Worm (Caenorhabditis elegans) whole organism, L3 larva: ENCODE data around the gene Y75B8A.34.
A peak's percentile ranks its signal among the peaks of the same experiment; 100 is the strongest.

Experiments used
- R02D3.7 ChIP-seq: fragments of 150-350 bp; optimal IDR thresholded peaks from 2 replicates; lab custom pipeline; 2014; ENCODE audit warnings: missing biosample characterization, missing genetic modification characterization
- aly-2 ChIP-seq: fragments of 150-350 bp; optimal IDR thresholded peaks from 2 replicates; lab custom pipeline; 2014; ENCODE audit warnings: missing biosample characterization, missing genetic modification characterization
- ama-1 ChIP-seq: fragments of 150-350 bp; optimal IDR thresholded peaks from 2 replicates; lab custom pipeline; 2018
- ceh-16 ChIP-seq: sonication (generic microtip); optimal IDR thresholded peaks from 2 replicates; lab custom pipeline; 2017; ENCODE audit warnings: missing biosample characterization, missing genetic modification characterization
- ceh-28 ChIP-seq: fragments of 150-350 bp; optimal IDR thresholded peaks from 2 replicates; lab custom pipeline; 2014; ENCODE audit warnings: missing biosample characterization, missing genetic modification reagents, missing genetic modification characterization
- ceh-82 ChIP-seq: fragments of 150-350 bp; optimal IDR thresholded peaks from 2 replicates; lab custom pipeline; 2014; ENCODE audit warnings: missing biosample characterization, missing genetic modification characterization
- daf-12 ChIP-seq: fragments of 150-350 bp; optimal IDR thresholded peaks from 2 replicates; lab custom pipeline; 2014; ENCODE audit warnings: missing biosample characterization, missing genetic modification reagents, missing genetic modification characterization
- egl-27 ChIP-seq: sonication (generic microtip); optimal IDR thresholded peaks from 4 replicates; lab custom pipeline; 2017; ENCODE audit warnings: missing biosample characterization, missing genetic modification reagents, missing genetic modification characterization
- egl-5 ChIP-seq: fragments of 150-350 bp; optimal IDR thresholded peaks from 2 replicates; lab custom pipeline; 2017; ENCODE audit warnings: missing biosample characterization, missing genetic modification reagents, missing genetic modification characterization, inconsistent platforms
- elt-1 ChIP-seq: fragments of 150-350 bp; optimal IDR thresholded peaks from 2 replicates; lab custom pipeline; 2014; ENCODE audit warnings: missing biosample characterization, missing genetic modification characterization
- elt-2 ChIP-seq: sonication (generic microtip); optimal IDR thresholded peaks from 2 replicates; lab custom pipeline; 2016; ENCODE audit warnings: missing genetic modification reagents, mild to moderate bottlenecking, missing genetic modification characterization, missing compliant biosample characterization
- elt-3 ChIP-seq, 3 experiments: fragments of 150-350 bp in 1 of 3; sonication (generic microtip) in 2 of 3; optimal IDR thresholded peaks; 2 replicates in 2 of 3; 4 replicates in 1 of 3; lab custom pipeline; 2014 to 2017; ENCODE audit warnings: missing biosample characterization in 3 of 3, missing genetic modification characterization in 3 of 3
- eor-1 ChIP-seq, 2 experiments: fragments of 150-350 bp; optimal IDR thresholded peaks; 2 replicates each; lab custom pipeline; 2014 to 2018; ENCODE audit warnings: missing biosample characterization in 2 of 2, missing genetic modification characterization in 2 of 2
- fkh-10 ChIP-seq: sonication (generic microtip); optimal IDR thresholded peaks from 2 replicates; lab custom pipeline; 2017; ENCODE audit warnings: missing biosample characterization, missing genetic modification reagents, missing genetic modification characterization
- fkh-2 ChIP-seq: fragments of 150-350 bp; optimal IDR thresholded peaks from 2 replicates; lab custom pipeline; 2014; ENCODE audit warnings: missing biosample characterization, missing genetic modification reagents, missing genetic modification characterization
- fos-1 ChIP-seq: fragments of 150-350 bp; optimal IDR thresholded peaks from 2 replicates; lab custom pipeline; 2014; ENCODE audit warnings: missing biosample characterization, missing genetic modification characterization
- hmg-11 ChIP-seq: sonication (generic microtip); optimal IDR thresholded peaks from 2 replicates; lab custom pipeline; 2016; ENCODE audit warnings: missing genetic modification characterization, missing compliant biosample characterization
- jun-1 ChIP-seq: fragments of 150-350 bp; optimal IDR thresholded peaks from 2 replicates; lab custom pipeline; 2014; ENCODE audit warnings: missing biosample characterization, missing genetic modification reagents, missing genetic modification characterization
- lin-15B ChIP-seq: fragments of 150-350 bp; optimal IDR thresholded peaks from 2 replicates; lab custom pipeline; 2014; ENCODE audit warnings: missing biosample characterization, missing genetic modification characterization
- lsy-12 ChIP-seq: sonication (generic microtip); optimal IDR thresholded peaks from 2 replicates; lab custom pipeline; 2016; ENCODE audit warnings: mild to moderate bottlenecking, missing genetic modification characterization, missing compliant biosample characterization
- mml-1 ChIP-seq: fragments of 150-350 bp; sonication (generic microtip); optimal IDR thresholded peaks from 3 replicates; lab custom pipeline; 2014; ENCODE audit warnings: missing biosample characterization, missing genetic modification characterization
- nfya-1 ChIP-seq: sonication (generic microtip); optimal IDR thresholded peaks from 2 replicates; lab custom pipeline; 2017; ENCODE audit warnings: missing genetic modification characterization, mild to moderate bottlenecking, missing compliant biosample characterization, antibody characterized with exemption, moderate library complexity; ENCODE audit not compliant: insufficient read depth
- nhr-11 ChIP-seq: fragments of 150-350 bp; optimal IDR thresholded peaks from 2 replicates; lab custom pipeline; 2014; ENCODE audit warnings: missing biosample characterization, missing genetic modification characterization
- nhr-12 ChIP-seq: fragments of 150-350 bp; optimal IDR thresholded peaks from 2 replicates; lab custom pipeline; 2014; ENCODE audit warnings: missing biosample characterization, missing genetic modification characterization
- nhr-23 ChIP-seq: fragments of 150-350 bp; optimal IDR thresholded peaks from 2 replicates; lab custom pipeline; 2014; ENCODE audit warnings: missing biosample characterization, missing genetic modification reagents, missing genetic modification characterization
- nhr-237 ChIP-seq: fragments of 150-350 bp; optimal IDR thresholded peaks from 2 replicates; lab custom pipeline; 2014; ENCODE audit warnings: missing biosample characterization, missing genetic modification characterization
- nhr-25 ChIP-seq: sonication (generic microtip); optimal IDR thresholded peaks from 2 replicates; lab custom pipeline; 2017; ENCODE audit warnings: missing biosample characterization, missing genetic modification characterization
- nhr-28 ChIP-seq: fragments of 150-350 bp; optimal IDR thresholded peaks from 2 replicates; lab custom pipeline; 2014; ENCODE audit warnings: missing biosample characterization, missing genetic modification characterization
- nhr-43 ChIP-seq: sonication (generic microtip); optimal IDR thresholded peaks from 2 replicates; lab custom pipeline; 2016; ENCODE audit warnings: mild to moderate bottlenecking, missing genetic modification characterization, missing compliant biosample characterization; ENCODE audit not compliant: poor library complexity, severe bottlenecking
- nhr-67 ChIP-seq: fragments of 150-350 bp; optimal IDR thresholded peaks from 2 replicates; lab custom pipeline; 2014; ENCODE audit warnings: missing biosample characterization, missing genetic modification characterization
- nhr-77 ChIP-seq: fragments of 150-350 bp; optimal IDR thresholded peaks from 2 replicates; lab custom pipeline; 2014; ENCODE audit warnings: missing biosample characterization, missing genetic modification characterization
- pha-4 ChIP-seq: fragments of 150-350 bp; optimal IDR thresholded peaks from 2 replicates; lab custom pipeline; 2014; ENCODE audit warnings: missing biosample characterization, missing genetic modification reagents, missing genetic modification characterization
- pqm-1 ChIP-seq: fragments of 150-350 bp; optimal IDR thresholded peaks from 2 replicates; lab custom pipeline; 2017; ENCODE audit warnings: missing biosample characterization, missing genetic modification characterization, inconsistent platforms
- skn-1 ChIP-seq: fragments of 150-350 bp; optimal IDR thresholded peaks from 2 replicates; lab custom pipeline; 2014; ENCODE audit warnings: missing biosample characterization, missing genetic modification characterization
- snpc-4 ChIP-seq: fragments of 150-350 bp; optimal IDR thresholded peaks from 2 replicates; lab custom pipeline; 2014; ENCODE audit warnings: missing biosample characterization, missing genetic modification characterization
- tbx-2 ChIP-seq: sonication (generic microtip); optimal IDR thresholded peaks from 2 replicates; lab custom pipeline; 2016; ENCODE audit warnings: mild to moderate bottlenecking, missing genetic modification characterization, missing compliant biosample characterization
- unc-39 ChIP-seq: sonication (generic microtip); optimal IDR thresholded peaks from 4 replicates; lab custom pipeline; 2017; ENCODE audit warnings: missing biosample characterization, missing genetic modification characterization
- unc-62 ChIP-seq: fragments of 150-350 bp; sonication (generic microtip); optimal IDR thresholded peaks from 4 replicates; lab custom pipeline; 2014; ENCODE audit warnings: missing biosample characterization, missing genetic modification reagents, missing genetic modification characterization
- zag-1 ChIP-seq: fragments of 150-350 bp; optimal IDR thresholded peaks from 2 replicates; lab custom pipeline; 2014; ENCODE audit warnings: missing biosample characterization, missing genetic modification characterization
- ztf-11 ChIP-seq: fragments of 150-350 bp; optimal IDR thresholded peaks from 2 replicates; lab custom pipeline; 2014; ENCODE audit warnings: missing biosample characterization, missing genetic modification characterization
- ztf-4 ChIP-seq: fragments of 150-350 bp; optimal IDR thresholded peaks from 2 replicates; lab custom pipeline; 2014; ENCODE audit warnings: missing biosample characterization, missing genetic modification characterization

Gene Y75B8A.34

DNA sequence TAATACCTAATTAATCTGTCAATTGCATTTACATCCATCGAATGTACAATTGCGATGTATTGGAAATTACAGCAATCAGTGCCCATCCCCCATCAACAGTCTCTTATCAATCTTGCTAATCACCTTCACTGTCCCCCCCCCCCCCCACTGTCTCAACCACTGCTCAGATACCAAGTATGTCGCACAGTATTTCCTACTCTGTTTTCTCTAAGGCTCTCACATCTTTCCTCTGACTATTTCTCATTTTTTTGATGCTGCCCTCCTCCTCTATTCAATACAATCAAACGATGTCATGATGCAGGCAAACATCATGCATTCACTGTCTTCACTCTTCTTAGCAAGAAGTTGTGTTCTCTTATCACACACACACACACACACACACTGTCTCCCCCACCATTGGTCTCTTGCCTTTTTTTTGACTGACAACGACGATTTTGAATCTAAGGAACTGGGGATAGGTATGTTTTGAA lies 31.8 kb upstream of the Y75B8A.34 start, which contains the start of the genes zip-12 and Y75B8A.63:
TSS of gene zip-12 (plus strand) at position 387 of the 470 bp plus-strand sequence.
TSS of gene Y75B8A.63 (plus strand) at position 420 of the 470 bp plus-strand sequence.
- TF ChIP-seq nfya-1 (peak; percentile 25), elt-2 (tag; lab: Kevin White, UChicago) (peak; percentile 91), pqm-1 (tag; lab: Kevin White, UChicago) (peak; percentile 55), jun-1 (tag; lab: Kevin White, UChicago) (peak; percentile 1), eor-1 (tag; optimal IDR thresholded peaks at IDR 0.05; lab: Kevin White, UChicago) (no peak), skn-1 (no peak), elt-3 (tag; optimal IDR thresholded peaks at IDR 0.05; lab: Kevin White, UChicago) (peak in 1 of 3 experiments; percentile 18), egl-5 (no peak), pha-4 (tag; lab: Kevin White, UChicago) (peak; percentile 21)

- TF ChIP-seq elt-2 (tag; lab: Kevin White, UChicago): no peak
- TF ChIP-seq nfya-1: peak; percentile 97
- TF ChIP-seq egl-5: no peak
- no peak for TF ChIP-seq unc-62 (GFP tag; lab: Kevin White, UChicago)
Measured at ce11 chrIII:12331300-12331699, 28.1 kb upstream of the Y75B8A.34 start.

ce11 chrIII:12333445-12333844 lies 25.9 kb upstream of the Y75B8A.34 start, which contains the start of gene zip-1:
Gene zip-1 (plus strand): TSS chrIII:12333745.
- TF ChIP-seq nhr-25 (tag; lab: Kevin White, UChicago) (no peak), ztf-11 (no peak), ceh-28 (tag; lab: Kevin White, UChicago) (no peak), ztf-4 (tag; lab: Kevin White, UChicago) (no peak), nhr-67 (tag; lab: Kevin White, UChicago) (no peak), lin-15B (tag; lab: Kevin White, UChicago) (no peak), unc-39 (tag; lab: Kevin White, UChicago) (no peak), R02D3.7 (tag; lab: Kevin White, UChicago) (no peak)

ce11 chrIII:12334268-12334667 lies 25.1 kb upstream of the Y75B8A.34 start:
- peak; percentile 76 for TF ChIP-seq nfya-1
- TF ChIP-seq fkh-2 (tag; lab: Kevin White, UChicago): no peak
- TF ChIP-seq, all 47 proteins: peak for 1

DNA sequence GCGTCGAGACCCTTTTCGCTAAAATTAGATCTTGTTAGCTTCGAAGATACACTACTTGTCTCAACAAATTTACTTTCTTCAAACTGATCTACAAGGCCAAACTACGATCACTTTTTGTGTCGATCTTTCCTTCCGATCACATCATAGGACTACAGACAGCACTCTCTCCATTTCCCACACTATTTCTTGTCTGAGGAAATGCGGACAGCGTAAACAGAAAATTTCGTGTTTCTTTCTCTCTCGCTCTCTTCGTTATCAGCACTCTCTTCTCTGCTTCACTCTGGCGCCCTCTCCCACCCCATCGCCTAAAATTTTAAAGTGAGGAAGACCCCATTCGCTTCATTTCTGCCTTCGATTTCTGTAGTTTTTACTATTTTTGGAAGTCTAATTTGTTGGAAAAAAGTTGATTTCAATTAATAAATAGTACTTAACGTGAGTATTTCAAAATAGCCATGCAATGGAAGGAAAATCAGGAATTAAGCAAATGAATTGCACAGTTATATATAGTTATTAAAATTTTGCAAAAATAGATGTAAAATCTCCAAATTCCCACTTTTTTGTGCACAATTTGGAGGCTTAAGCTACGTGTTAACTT lies 23.9 kb upstream of the Y75B8A.34 start:
- TF ChIP-seq nhr-28 (tag; lab: Kevin White, UChicago) (no peak), nhr-25 (tag; lab: Kevin White, UChicago) (peak; percentile 92), unc-62 (GFP tag; lab: Kevin White, UChicago) (no peak), egl-27 (tag; lab: Kevin White, UChicago) (no peak), R02D3.7 (tag; lab: Kevin White, UChicago) (peak; percentile 5), egl-5 (peak; percentile 12), ceh-82 (no peak), ceh-28 (tag; lab: Kevin White, UChicago) (peak; percentile 43), nhr-11 (tag; lab: Kevin White, UChicago) (no peak), nhr-67 (tag; lab: Kevin White, UChicago) (no peak), elt-1 (tag; lab: Kevin White, UChicago) (peak; percentile 59), ztf-11 (no peak), elt-2 (tag; lab: Kevin White, UChicago) (peak; percentile 72), ceh-16 (tag; lab: Kevin White, UChicago) (no peak), tbx-2 (tag; lab: Kevin White, UChicago) (no peak), nhr-23 (peak; percentile 47), eor-1 (tag; optimal IDR thresholded peaks at IDR 0.05; lab: Kevin White, UChicago) (no peak), lin-15B (tag; lab: Kevin White, UChicago) (peak; percentile 64), ama-1 (no peak), zag-1 (no peak), skn-1 (no peak), fkh-10 (GFP tag; lab: Kevin White, UChicago) (no peak), aly-2 (tag; lab: Kevin White, UChicago) (no peak), daf-12 (no peak), nfya-1 (peak; percentile 89), nhr-12 (tag; lab: Kevin White, UChicago) (no peak), pha-4 (tag; lab: Kevin White, UChicago) (peak; percentile 93), hmg-11 (peak; percentile 84), nhr-77 (tag; lab: Kevin White, UChicago) (no peak), nhr-43 (tag; lab: Kevin White, UChicago) (peak; percentile 45), nhr-237 (tag; lab: Kevin White, UChicago) (no peak), lsy-12 (no peak), jun-1 (tag; lab: Kevin White, UChicago) (peak; percentile 85), ztf-4 (tag; lab: Kevin White, UChicago) (no peak), unc-39 (tag; lab: Kevin White, UChicago) (no peak), mml-1 (tag; lab: Kevin White, UChicago) (no peak), pqm-1 (tag; lab: Kevin White, UChicago) (peak; percentile 57), snpc-4 (tag; lab: Kevin White, UChicago) (peak; percentile 38), fos-1 (tag; lab: Kevin White, UChicago) (no peak)
